Worm (Caenorhabditis elegans): ENCODE measurements around the gene ZK856.16.

DNA sequence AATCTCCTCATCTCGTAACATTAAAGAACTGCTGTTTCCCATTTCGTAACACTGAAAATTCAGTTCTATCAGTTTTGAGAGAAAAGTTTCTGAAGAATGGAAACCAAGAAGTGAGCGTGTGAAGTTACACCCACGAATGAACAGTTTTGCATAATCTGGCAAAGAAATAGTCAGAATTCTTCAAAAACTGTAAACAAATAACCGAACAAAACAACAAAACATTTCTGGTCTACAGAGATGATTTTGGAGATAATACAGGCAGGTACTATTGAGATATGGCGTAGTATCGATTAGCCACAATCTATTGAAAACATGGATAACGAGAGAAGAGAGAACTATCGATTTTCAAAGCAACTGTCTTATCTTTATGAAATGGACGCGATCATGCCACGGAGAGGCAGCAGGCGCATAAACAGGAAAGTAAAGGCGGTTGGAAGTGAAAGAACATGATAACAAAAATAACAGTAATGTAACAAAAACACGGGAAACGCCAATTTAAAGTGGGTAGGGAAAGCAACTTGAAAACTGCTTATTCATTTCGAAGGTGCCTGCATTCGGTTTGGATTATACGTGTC is 1.9 kb downstream of the ZK856.16 start, which contains the start of gene chpf-1:
- TF ChIP-seq him-1 (tag; optimal IDR thresholded peaks at IDR 0.05) = no peak
- TF ChIP-seq dao-5 (tag; optimal IDR thresholded peaks at IDR 0.05) = no peak

Measured in whole organism, L4/young adult.